Fruit fly (Drosophila melanogaster) whole organism, embryonic: ENCODE data around the gene CG33325.
A peak's percentile ranks its signal among the peaks of the same experiment; 100 is the strongest.

Experiments used
- CG10979 ChIP-seq: fragments of 200-800 bp; sonication (Bioruptor generic); optimal IDR thresholded peaks from 2 replicates; lab custom pipeline; 2018; ENCODE audit warnings: missing biosample characterization, mild to moderate bottlenecking, missing genetic modification characterization, moderate library complexity
- CG11456 ChIP-seq: fragments of 200-800 bp; sonication (Bioruptor generic); IDR thresholded peaks from 3 replicates; pipeline ENCODE4 v1.3.6; 2022; ENCODE audit warnings: missing biosample characterization, missing genetic modification characterization
- CG12236 ChIP-seq: fragments of 200-800 bp; sonication (Bioruptor generic); optimal IDR thresholded peaks from 2 replicates; lab custom pipeline; 2016; ENCODE audit warnings: missing biosample characterization, missing genetic modification characterization
- CG14014 ChIP-seq: fragments of 200-800 bp; sonication (Bioruptor generic); IDR thresholded peaks from 2 replicates; pipeline ENCODE4 v1.3.6; 2022; ENCODE audit warnings: missing biosample characterization, missing genetic modification characterization
- CG15269 ChIP-seq: fragments of 200-800 bp; sonication (Bioruptor generic); optimal IDR thresholded peaks from 2 replicates; lab custom pipeline; 2018; ENCODE audit warnings: missing biosample characterization, mild to moderate bottlenecking, missing genetic modification characterization, moderate library complexity
- CG1529 ChIP-seq: fragments of 200-800 bp; sonication (Bioruptor generic); optimal IDR thresholded peaks from 3 replicates; lab custom pipeline; 2018; ENCODE audit warnings: missing biosample characterization, missing genetic modification characterization
- CG1832 ChIP-seq: fragments of 200-800 bp; sonication (Bioruptor generic); optimal IDR thresholded peaks from 2 replicates; lab custom pipeline; 2017; ENCODE audit warnings: missing biosample characterization, mild to moderate bottlenecking, missing genetic modification characterization, inconsistent platforms
- CG2116 ChIP-seq: fragments of 200-800 bp; sonication (Bioruptor generic); optimal IDR thresholded peaks from 3 replicates; lab custom pipeline; 2018; ENCODE audit warnings: missing biosample characterization, mild to moderate bottlenecking, missing genetic modification characterization
- CG2712 ChIP-seq: fragments of 200-800 bp; optimal IDR thresholded peaks from 3 replicates; lab custom pipeline; 2019; ENCODE audit warnings: missing biosample characterization, mild to moderate bottlenecking, missing genetic modification characterization, moderate library complexity
- CG30020 ChIP-seq: fragments of 200-800 bp; optimal IDR thresholded peaks from 2 replicates; lab custom pipeline; 2019; ENCODE audit warnings: missing biosample characterization, mild to moderate bottlenecking, missing genetic modification characterization, moderate library complexity
- CG31365 ChIP-seq: fragments of 200-800 bp; sonication (Bioruptor generic); optimal IDR thresholded peaks from 2 replicates; lab custom pipeline; 2018; ENCODE audit warnings: missing biosample characterization, mild to moderate bottlenecking, missing genetic modification characterization
- CG33213 ChIP-seq: fragments of 200-800 bp; sonication (Bioruptor generic); optimal IDR thresholded peaks from 3 replicates; lab custom pipeline; 2016; ENCODE audit warnings: missing biosample characterization, missing genetic modification characterization
- CG33557 ChIP-seq: fragments of 200-800 bp; sonication (Bioruptor generic); optimal IDR thresholded peaks from 2 replicates; lab custom pipeline; 2019; ENCODE audit warnings: missing biosample characterization, mild to moderate bottlenecking, missing genetic modification characterization, moderate library complexity
- CG3726 ChIP-seq: fragments of 200-800 bp; sonication (Bioruptor generic); IDR thresholded peaks from 3 replicates; pipeline ENCODE4, ENCODE4 v1.3.6; 2022; ENCODE audit warnings: missing biosample characterization, missing genetic modification characterization
- CG3847 ChIP-seq: fragments of 200-800 bp; sonication (Bioruptor generic); IDR thresholded peaks from 2 replicates; pipeline ENCODE4 v1.3.6; 2022; ENCODE audit warnings: missing biosample characterization, missing genetic modification characterization
- CG6654 ChIP-seq: fragments of 200-800 bp; sonication (Bioruptor generic); optimal IDR thresholded peaks from 2 replicates; lab custom pipeline; 2017; ENCODE audit warnings: missing biosample characterization, mild to moderate bottlenecking, missing genetic modification characterization
- CG7271 ChIP-seq: fragments of 200-800 bp; sonication (Bioruptor generic); optimal IDR thresholded peaks from 2 replicates; lab custom pipeline; 2018; ENCODE audit warnings: missing biosample characterization, mild to moderate bottlenecking, missing genetic modification characterization, moderate library complexity
- CG7786 ChIP-seq: fragments of 200-800 bp; sonication (Bioruptor generic); optimal IDR thresholded peaks from 2 replicates; lab custom pipeline; 2016; ENCODE audit warnings: missing biosample characterization, missing genetic modification characterization
- Dad ChIP-seq: fragments of 200-800 bp; sonication (Bioruptor generic); optimal IDR thresholded peaks from 3 replicates; lab custom pipeline; 2016; ENCODE audit warnings: missing biosample characterization, missing genetic modification characterization
- Dek ChIP-seq: fragments of 200-800 bp; sonication (Bioruptor generic); optimal IDR thresholded peaks from 3 replicates; lab custom pipeline; 2019; ENCODE audit warnings: missing biosample characterization, mild to moderate bottlenecking, missing genetic modification characterization, moderate library complexity
- Gug ChIP-seq: fragments of 200-800 bp; sonication (Bioruptor generic); IDR thresholded peaks from 4 replicates; pipeline ENCODE4 v1.3.6; 2022; ENCODE audit warnings: missing biosample characterization, missing genetic modification characterization
- H15 ChIP-seq: fragments of 200-800 bp; sonication (Bioruptor generic); IDR thresholded peaks from 3 replicates; pipeline ENCODE4 v1.3.6; 2022; ENCODE audit warnings: missing biosample characterization, missing genetic modification characterization
- Hr39 ChIP-seq: fragments of >200 bp; optimal IDR thresholded peaks from 2 replicates; lab custom pipeline; 2017
- Hr51 ChIP-seq, 2 experiments: fragments of 200-800 bp; sonication (Bioruptor generic); optimal IDR thresholded peaks; 2 replicates in 1 of 2; 3 replicates in 1 of 2; lab custom pipeline; 2016 to 2018; ENCODE audit warnings: missing biosample characterization in 2 of 2, missing genetic modification characterization in 2 of 2, mild to moderate bottlenecking in 1 of 2, moderate library complexity in 1 of 2
- Hsf ChIP-seq: fragments of 200-800 bp; sonication (Bioruptor generic); optimal IDR thresholded peaks from 3 replicates; lab custom pipeline; 2016; ENCODE audit warnings: missing biosample characterization, missing genetic modification characterization
- Kr ChIP-seq: fragments of 200-800 bp; sonication (Bioruptor generic); optimal IDR thresholded peaks from 2 replicates; lab custom pipeline; 2017; ENCODE audit warnings: missing biosample characterization, mild to moderate bottlenecking, missing genetic modification characterization
- MBD-R2 ChIP-seq: fragments of 200-800 bp; sonication (Bioruptor generic); IDR thresholded peaks from 2 replicates; pipeline ENCODE4 v1.3.6; 2022; ENCODE audit warnings: missing biosample characterization, missing genetic modification characterization
- NC2β ChIP-seq: fragments of 200-800 bp; sonication (Bioruptor generic); optimal IDR thresholded peaks from 2 replicates; lab custom pipeline; 2016; ENCODE audit warnings: missing biosample characterization, missing genetic modification characterization
- Oaz ChIP-seq: fragments of 200-800 bp; sonication (Bioruptor generic); IDR thresholded peaks from 2 replicates; pipeline ENCODE4 v1.3.6; 2022; ENCODE audit warnings: missing biosample characterization, missing genetic modification characterization
- Rx ChIP-seq: fragments of 200-800 bp; sonication (Bioruptor generic); IDR thresholded peaks from 2 replicates; pipeline ENCODE4 v1.3.6; 2022; ENCODE audit warnings: missing biosample characterization, missing genetic modification characterization
- Sox102F ChIP-seq: fragments of 200-800 bp; sonication (Bioruptor generic); optimal IDR thresholded peaks from 2 replicates; lab custom pipeline; 2018; ENCODE audit warnings: missing biosample characterization, mild to moderate bottlenecking, missing genetic modification characterization, moderate library complexity
- Spps ChIP-seq: fragments of 200-800 bp; sonication (Bioruptor generic); optimal IDR thresholded peaks from 2 replicates; lab custom pipeline; 2018; ENCODE audit warnings: missing biosample characterization, mild to moderate bottlenecking, missing genetic modification characterization
- Sry-δ ChIP-seq: fragments of 200-800 bp; sonication (Bioruptor generic); optimal IDR thresholded peaks from 2 replicates; lab custom pipeline; 2016; ENCODE audit warnings: missing biosample characterization, missing genetic modification characterization
- Vsx1 ChIP-seq: fragments of 200-800 bp; sonication (Bioruptor generic); optimal IDR thresholded peaks from 2 replicates; lab custom pipeline; 2017; ENCODE audit warnings: missing biosample characterization, mild to moderate bottlenecking, missing genetic modification characterization, missing genetic modification reagents
- Xrp1 ChIP-seq: fragments of 200-800 bp; sonication (Bioruptor generic); IDR thresholded peaks from 2 replicates; pipeline ENCODE4 v1.3.6; 2022; ENCODE audit warnings: missing biosample characterization, missing genetic modification characterization
- chif ChIP-seq, 2 experiments: fragments of 200-800 bp; sonication (Bioruptor generic); optimal IDR thresholded peaks; 3 replicates each; lab custom pipeline; 2016; ENCODE audit warnings: missing biosample characterization in 2 of 2, missing genetic modification characterization in 2 of 2
- ci ChIP-seq: fragments of 200-800 bp; sonication (Bioruptor generic); IDR thresholded peaks from 3 replicates; pipeline ENCODE4 v1.3.6; 2022; ENCODE audit warnings: missing biosample characterization, missing genetic modification characterization
- crc ChIP-seq: fragments of 200-800 bp; sonication (Bioruptor generic); optimal IDR thresholded peaks from 2 replicates; lab custom pipeline; 2016; ENCODE audit warnings: missing biosample characterization, missing genetic modification characterization
- dimm ChIP-seq: fragments of 200-800 bp; sonication (Bioruptor generic); IDR thresholded peaks from 2 replicates; pipeline ENCODE4 v1.3.6; 2022; ENCODE audit warnings: missing biosample characterization, missing genetic modification characterization
- eyg ChIP-seq: fragments of 200-800 bp; sonication (Bioruptor generic); optimal IDR thresholded peaks from 3 replicates; lab custom pipeline; 2016; ENCODE audit warnings: missing biosample characterization, missing genetic modification characterization
- ftz-f1 ChIP-seq: fragments of 200-800 bp; sonication (Bioruptor generic); optimal IDR thresholded peaks from 2 replicates; lab custom pipeline; 2016; ENCODE audit warnings: missing biosample characterization, missing genetic modification characterization
- gcm ChIP-seq: fragments of 200-800 bp; sonication (Bioruptor generic); optimal IDR thresholded peaks from 2 replicates; lab custom pipeline; 2019; ENCODE audit warnings: missing biosample characterization, mild to moderate bottlenecking, missing genetic modification characterization, moderate library complexity
- hb ChIP-seq: fragments of 200-800 bp; sonication (Bioruptor generic); IDR thresholded peaks from 3 replicates; pipeline ENCODE4 v1.3.6; 2022; ENCODE audit warnings: missing biosample characterization, missing genetic modification characterization; ENCODE audit not compliant: partially characterized antibody
- lola ChIP-seq, 3 experiments: fragments of >200 bp in 2 of 3; fragments of 200-800 bp in 1 of 3; sonication (Bioruptor generic) in 1 of 3; optimal IDR thresholded peaks; 2 replicates each; lab custom pipeline; 2017 to 2019; ENCODE audit warnings: missing biosample characterization in 3 of 3, missing genetic modification characterization in 3 of 3, mild to moderate bottlenecking in 1 of 3, moderate library complexity in 1 of 3
- mam ChIP-seq: fragments of 200-800 bp; sonication (Bioruptor generic); optimal IDR thresholded peaks from 3 replicates; lab custom pipeline; 2016; ENCODE audit warnings: missing biosample characterization, missing genetic modification characterization
- ranshi ChIP-seq: fragments of 200-800 bp; sonication (Bioruptor generic); IDR thresholded peaks from 2 replicates; pipeline ENCODE4 v1.3.6; 2022; ENCODE audit warnings: missing biosample characterization, missing genetic modification characterization
- sens-2 ChIP-seq: fragments of 200-800 bp; sonication (Bioruptor generic); IDR thresholded peaks from 2 replicates; pipeline ENCODE4 v1.3.6; 2022; ENCODE audit warnings: missing biosample characterization, missing genetic modification characterization
- sna ChIP-seq: fragments of 200-800 bp; sonication (Bioruptor generic); IDR thresholded peaks from 2 replicates; pipeline ENCODE4 v1.3.6; 2022; ENCODE audit warnings: missing biosample characterization, missing genetic modification characterization; ENCODE audit not compliant: partially characterized antibody
- so ChIP-seq: fragments of 200-800 bp; sonication (Bioruptor generic); IDR thresholded peaks from 3 replicates; pipeline ENCODE4 v1.3.6; 2022; ENCODE audit warnings: missing biosample characterization, missing genetic modification characterization
- toy ChIP-seq: fragments of 200-800 bp; sonication (Bioruptor generic); IDR thresholded peaks from 2 replicates; pipeline ENCODE4 v1.3.6; 2022; ENCODE audit warnings: missing biosample characterization, missing genetic modification characterization
- trem ChIP-seq: fragments of 200-800 bp; optimal IDR thresholded peaks from 3 replicates; lab custom pipeline; 2019; ENCODE audit warnings: missing biosample characterization, mild to moderate bottlenecking, missing genetic modification characterization, moderate library complexity
- trh ChIP-seq: fragments of 200-800 bp; sonication (Bioruptor generic); optimal IDR thresholded peaks from 2 replicates; lab custom pipeline; 2016; ENCODE audit warnings: missing biosample characterization, missing genetic modification characterization

CG33325 gene

dm6 chr3R:8673803-8674234, 6.0 kb downstream of the CG33325 start, which contains the start of gene mRpL19 (continued):
- TF ChIP-seq Sry-δ (GFP tag; lab: Kevin White, UChicago), result peak; percentile 21
- TF ChIP-seq NC2β (GFP tag; lab: Kevin White, UChicago), result no peak
- no peak for TF ChIP-seq CG11456 (GFP tag; lab: Robert Waterston, UW)
- TF ChIP-seq CG15269, result peak; percentile 62
- TF ChIP-seq eyg (GFP tag; lab: Kevin White, UChicago), result no peak
- peak; percentile 84 for TF ChIP-seq MBD-R2 (GFP tag; lab: Robert Waterston, UW)
- TF ChIP-seq gcm (GFP tag; lab: Kevin White, UChicago), result peak; percentile 50
- peak; percentile 50 for TF ChIP-seq CG10979 (tag; lab: Kevin White, UChicago)
- no peak for TF ChIP-seq CG31365 (tag; lab: Kevin White, UChicago)
- TF ChIP-seq lola (GFP tag; optimal IDR thresholded peaks at IDR 0.05; lab: Kevin White, UChicago), result peak in 1 of 3 experiments; percentile 51
- TF ChIP-seq CG1832 (GFP tag; lab: Kevin White, UChicago), result no peak
- peak; percentile 22 for TF ChIP-seq Sox102F (GFP tag; lab: Kevin White, UChicago)
- peak; percentile 13; the same call in 1 of the 2 replicates for TF ChIP-seq CG14014 (GFP tag; lab: Robert Waterston, UW)
- peak; percentile 39 for TF ChIP-seq CG33557 (GFP tag; lab: Kevin White, UChicago)
- no peak for TF ChIP-seq mam
- no peak for TF ChIP-seq CG12236 (GFP tag; lab: Kevin White, UChicago)
- no peak for TF ChIP-seq Hr39
- TF ChIP-seq so (GFP tag; lab: Robert Waterston, UW), result no peak
- TF ChIP-seq CG7786 (GFP tag; lab: Kevin White, UChicago), result no peak
- TF ChIP-seq Dek (tag; lab: Kevin White, UChicago), result peak; percentile 50
- no peak for TF ChIP-seq ci (GFP tag; lab: Robert Waterston, UW)
- peak; percentile 73 for TF ChIP-seq CG2712
- no peak for TF ChIP-seq trh (GFP tag; lab: Kevin White, UChicago)
- TF ChIP-seq sens-2, result no peak
- TF ChIP-seq CG1529, result no peak
- TF ChIP-seq chif (GFP tag; optimal IDR thresholded peaks at IDR 0.05; lab: Kevin White, UChicago), result no peak
- no peak for TF ChIP-seq sna (GFP tag; lab: Robert Waterston, UW)
- TF ChIP-seq CG3726 (GFP tag; lab: Robert Waterston, UW), result no peak
- TF ChIP-seq trem, result peak; percentile 100
- no peak; the same call in 2 of the 3 replicates for TF ChIP-seq hb (GFP tag; lab: Robert Waterston, UW)
- no peak for TF ChIP-seq dimm (GFP tag; lab: Robert Waterston, UW)
- TF ChIP-seq Xrp1 (GFP tag; lab: Robert Waterston, UW), result peak; percentile 36; the same call in 1 of the 2 replicates
- TF ChIP-seq Spps, result no peak
- TF ChIP-seq crc, result no peak
- peak; percentile 45 for TF ChIP-seq Kr (GFP tag; lab: Kevin White, UChicago)
- peak; percentile 11; the same call in 1 of the 2 replicates for TF ChIP-seq ranshi (GFP tag; lab: Robert Waterston, UW)
- TF ChIP-seq Oaz (GFP tag; lab: Robert Waterston, UW), result no peak
- TF ChIP-seq Hr51 (GFP tag; optimal IDR thresholded peaks at IDR 0.05; lab: Kevin White, UChicago), result peak in 1 of 2 experiments; percentile 48
- TF ChIP-seq Vsx1 (GFP tag; lab: Kevin White, UChicago), result no peak
- TF ChIP-seq ftz-f1, result no peak
- TF ChIP-seq H15 (GFP tag; lab: Robert Waterston, UW), result no peak
- no peak for TF ChIP-seq CG6654 (GFP tag; lab: Kevin White, UChicago)
- TF ChIP-seq toy, result no peak
- no peak for TF ChIP-seq Rx (GFP tag; lab: Robert Waterston, UW)
- no peak for TF ChIP-seq Hsf (GFP tag; lab: Kevin White, UChicago)
- peak; percentile 62 for TF ChIP-seq CG2116 (GFP tag; lab: Kevin White, UChicago)
- TF ChIP-seq Dad (GFP tag; lab: Kevin White, UChicago), result no peak
- no peak for TF ChIP-seq CG3847
- no peak for TF ChIP-seq CG33213 (GFP tag; lab: Kevin White, UChicago)
- no peak for TF ChIP-seq Gug (GFP tag; lab: Robert Waterston, UW)
- peak; percentile 45 for TF ChIP-seq CG7271 (tag; lab: Kevin White, UChicago)
- TF ChIP-seq CG30020 (tag; lab: Kevin White, UChicago), result peak; percentile 60
